Fruit fly (Drosophila melanogaster) whole organism, embryonic: Measurements from ENCODE around the gene Girdin.
A peak's percentile ranks its signal among the peaks of the same experiment; 100 is the strongest.

Experiments
- BEAF-32 ChIP-seq: fragments of 200-800 bp; sonication (Bioruptor generic); optimal IDR thresholded peaks from 3 replicates; lab custom pipeline; 2017; ENCODE audit warnings: missing biosample characterization, missing genetic modification characterization, mild to moderate bottlenecking, moderate library complexity, missing genetic modification reagents
- CG11247 ChIP-seq: fragments of 200-800 bp; sonication (Bioruptor generic); IDR thresholded peaks from 2 replicates; pipeline ENCODE4 v1.3.6; 2022; ENCODE audit warnings: missing biosample characterization, missing genetic modification characterization
- CG13123 ChIP-seq: fragments of 200-800 bp; sonication (Bioruptor generic); optimal IDR thresholded peaks from 2 replicates; lab custom pipeline; 2016; ENCODE audit warnings: missing biosample characterization, missing genetic modification characterization
- CG13287 ChIP-seq: fragments of 200-800 bp; sonication (Bioruptor generic); IDR thresholded peaks from 2 replicates; pipeline ENCODE4 v1.3.6; 2022; ENCODE audit warnings: missing biosample characterization, missing genetic modification characterization; ENCODE audit not compliant: partially characterized antibody
- CG15514 ChIP-seq: fragments of 200-800 bp; sonication (Bioruptor generic); optimal IDR thresholded peaks from 3 replicates; lab custom pipeline; 2017; ENCODE audit warnings: missing biosample characterization, missing genetic modification characterization, mild to moderate bottlenecking, moderate library complexity, missing genetic modification reagents
- CG1603 ChIP-seq: fragments of 200-800 bp; sonication (Bioruptor generic); optimal IDR thresholded peaks from 2 replicates; lab custom pipeline; 2019; ENCODE audit warnings: missing biosample characterization, mild to moderate bottlenecking, missing genetic modification characterization, moderate library complexity
- CG16813 ChIP-seq: fragments of 200-800 bp; sonication (Bioruptor generic); IDR thresholded peaks from 3 replicates; pipeline ENCODE4 v1.3.6; 2022; ENCODE audit warnings: missing biosample characterization, missing genetic modification characterization; ENCODE audit not compliant: partially characterized antibody
- CG1792 ChIP-seq: fragments of 200-800 bp; sonication (Bioruptor generic); optimal IDR thresholded peaks from 2 replicates; lab custom pipeline; 2016; ENCODE audit warnings: missing biosample characterization, missing genetic modification characterization
- CG1832 ChIP-seq: fragments of 200-800 bp; sonication (Bioruptor generic); optimal IDR thresholded peaks from 2 replicates; lab custom pipeline; 2017; ENCODE audit warnings: missing biosample characterization, mild to moderate bottlenecking, missing genetic modification characterization, inconsistent platforms
- CG2129 ChIP-seq: fragments of 200-800 bp; sonication (Bioruptor generic); IDR thresholded peaks from 2 replicates; pipeline ENCODE4 v1.3.6; 2022; ENCODE audit warnings: missing biosample characterization, missing genetic modification characterization; ENCODE audit not compliant: partially characterized antibody
- CG3163 ChIP-seq: fragments of 200-800 bp; sonication (Bioruptor generic); optimal IDR thresholded peaks from 3 replicates; lab custom pipeline; 2016; ENCODE audit warnings: missing biosample characterization, missing genetic modification characterization
- CG4820 ChIP-seq: fragments of 200-800 bp; sonication (Bioruptor generic); optimal IDR thresholded peaks from 3 replicates; lab custom pipeline; 2016; ENCODE audit warnings: missing biosample characterization, missing genetic modification characterization
- Dll ChIP-seq: fragments of 200-800 bp; sonication (Bioruptor generic); IDR thresholded peaks from 4 replicates; pipeline ENCODE4 v1.3.6; 2022; ENCODE audit warnings: missing biosample characterization, missing genetic modification characterization; ENCODE audit not compliant: partially characterized antibody
- Doc3 ChIP-seq: fragments of 200-800 bp; sonication (Bioruptor generic); IDR thresholded peaks from 3 replicates; pipeline ENCODE4 v1.3.6; 2022; ENCODE audit warnings: missing biosample characterization, missing genetic modification characterization; ENCODE audit not compliant: partially characterized antibody
- Dref ChIP-seq: fragments of 200-800 bp; sonication (Bioruptor generic); IDR thresholded peaks from 2 replicates; pipeline ENCODE4 v1.3.6; 2022; ENCODE audit warnings: missing biosample characterization, missing genetic modification characterization
- Hmx ChIP-seq: fragments of 200-800 bp; sonication (Bioruptor generic); optimal IDR thresholded peaks from 2 replicates; lab custom pipeline; 2016; ENCODE audit warnings: missing biosample characterization, missing genetic modification characterization
- MBD-R2 ChIP-seq: fragments of 200-800 bp; sonication (Bioruptor generic); IDR thresholded peaks from 2 replicates; pipeline ENCODE4 v1.3.6; 2022; ENCODE audit warnings: missing biosample characterization, missing genetic modification characterization
- MESR4 ChIP-seq: fragments of 200-800 bp; sonication (Bioruptor generic); optimal IDR thresholded peaks from 2 replicates; lab custom pipeline; 2018; ENCODE audit warnings: missing biosample characterization, mild to moderate bottlenecking, missing genetic modification characterization, moderate library complexity
- Med ChIP-seq: fragments of 200-800 bp; sonication (Bioruptor generic); peaks from one replicate; lab custom pipeline; 2016; ENCODE audit warnings: missing biosample characterization, missing genetic modification characterization, mild to moderate bottlenecking, inconsistent platforms, moderate library complexity
- Meics ChIP-seq: fragments of 200-800 bp; sonication (Bioruptor generic); optimal IDR thresholded peaks from 2 replicates; lab custom pipeline; 2017; ENCODE audit warnings: missing biosample characterization, mild to moderate bottlenecking, missing genetic modification characterization
- Mes4 ChIP-seq: fragments of 200-800 bp; sonication (Bioruptor generic); optimal IDR thresholded peaks from 2 replicates; lab custom pipeline; 2016; ENCODE audit warnings: missing biosample characterization, missing genetic modification characterization
- NC2α ChIP-seq: fragments of 200-800 bp; sonication (Bioruptor generic); optimal IDR thresholded peaks from 2 replicates; lab custom pipeline; 2016; ENCODE audit warnings: missing biosample characterization, missing genetic modification characterization
- Ravus ChIP-seq: fragments of 200-800 bp; sonication (Bioruptor generic); IDR thresholded peaks from 2 replicates; pipeline ENCODE4 v1.3.6; 2022; ENCODE audit warnings: missing biosample characterization, missing genetic modification characterization
- Sry-δ ChIP-seq: fragments of 200-800 bp; sonication (Bioruptor generic); optimal IDR thresholded peaks from 2 replicates; lab custom pipeline; 2016; ENCODE audit warnings: missing biosample characterization, missing genetic modification characterization
- Stat92E ChIP-seq, 3 experiments: fragments of >200 bp in 2 of 3; fragments of 200-800 bp in 1 of 3; sonication (Bioruptor generic) in 1 of 3; optimal IDR thresholded peaks; 2 replicates each; lab custom pipeline; 2017 to 2019; ENCODE audit warnings: missing biosample characterization in 3 of 3, missing genetic modification characterization in 3 of 3, mild to moderate bottlenecking in 1 of 3, moderate library complexity in 1 of 3
- YL-1 ChIP-seq: fragments of 200-800 bp; sonication (Bioruptor generic); optimal IDR thresholded peaks from 3 replicates; lab custom pipeline; 2017; ENCODE audit warnings: missing biosample characterization, mild to moderate bottlenecking, missing genetic modification characterization
- amos ChIP-seq: fragments of 200-800 bp; sonication (Bioruptor generic); IDR thresholded peaks from 2 replicates; pipeline ENCODE4 v1.3.6; 2022; ENCODE audit warnings: missing biosample characterization, missing genetic modification characterization; ENCODE audit not compliant: partially characterized antibody
- ase ChIP-seq: fragments of 200-800 bp; sonication (Bioruptor generic); IDR thresholded peaks from 3 replicates; pipeline ENCODE4 v1.3.6; 2022; ENCODE audit warnings: missing biosample characterization, missing genetic modification characterization
- bbx ChIP-seq: fragments of 200-800 bp; sonication (Bioruptor generic); IDR thresholded peaks from 2 replicates; pipeline ENCODE4 v1.3.6; 2022; ENCODE audit warnings: missing biosample characterization, missing genetic modification characterization; ENCODE audit not compliant: partially characterized antibody
- cas ChIP-seq: fragments of 200-800 bp; sonication (Bioruptor generic); IDR thresholded peaks from 2 replicates; pipeline ENCODE4 v1.3.6; 2022; ENCODE audit warnings: missing biosample characterization, missing genetic modification characterization
- chinmo ChIP-seq: fragments of 200-800 bp; sonication (Bioruptor generic); IDR thresholded peaks from 4 replicates; pipeline ENCODE4 v1.3.6; 2022; ENCODE audit warnings: missing biosample characterization, missing genetic modification characterization; ENCODE audit not compliant: partially characterized antibody
- ftz-f1 ChIP-seq: fragments of 200-800 bp; sonication (Bioruptor generic); optimal IDR thresholded peaks from 2 replicates; lab custom pipeline; 2016; ENCODE audit warnings: missing biosample characterization, missing genetic modification characterization
- hbn ChIP-seq: fragments of 200-800 bp; sonication (Bioruptor generic); IDR thresholded peaks from 2 replicates; pipeline ENCODE4 v1.3.6; 2022; ENCODE audit warnings: missing biosample characterization, missing genetic modification characterization; ENCODE audit not compliant: partially characterized antibody
- mam ChIP-seq: fragments of 200-800 bp; sonication (Bioruptor generic); optimal IDR thresholded peaks from 3 replicates; lab custom pipeline; 2016; ENCODE audit warnings: missing biosample characterization, missing genetic modification characterization
- nerfin-1 ChIP-seq: fragments of 200-800 bp; sonication (Bioruptor generic); optimal IDR thresholded peaks from 3 replicates; lab custom pipeline; 2019; ENCODE audit warnings: missing biosample characterization, mild to moderate bottlenecking, missing genetic modification characterization, moderate library complexity
- oc ChIP-seq: fragments of 200-800 bp; sonication (Bioruptor generic); optimal IDR thresholded peaks from 2 replicates; lab custom pipeline; 2018; ENCODE audit warnings: missing biosample characterization, mild to moderate bottlenecking, missing genetic modification characterization, moderate library complexity
- onecut ChIP-seq: fragments of 200-800 bp; sonication (Bioruptor generic); IDR thresholded peaks from 2 replicates; pipeline ENCODE4 v1.3.6; 2022; ENCODE audit warnings: missing biosample characterization, missing genetic modification characterization
- otp ChIP-seq: fragments of 200-800 bp; sonication (Bioruptor generic); IDR thresholded peaks from 3 replicates; pipeline ENCODE4, ENCODE4 v1.3.6; 2022; ENCODE audit warnings: missing biosample characterization, missing genetic modification characterization
- pzg ChIP-seq: fragments of 200-800 bp; sonication (Bioruptor generic); optimal IDR thresholded peaks from 3 replicates; lab custom pipeline; 2018; ENCODE audit warnings: missing biosample characterization, mild to moderate bottlenecking, missing genetic modification characterization, moderate library complexity
- ranshi ChIP-seq: fragments of 200-800 bp; sonication (Bioruptor generic); IDR thresholded peaks from 2 replicates; pipeline ENCODE4 v1.3.6; 2022; ENCODE audit warnings: missing biosample characterization, missing genetic modification characterization
- row ChIP-seq: fragments of 200-800 bp; sonication (Bioruptor generic); IDR thresholded peaks from 3 replicates; pipeline ENCODE4 v1.3.6; 2022; ENCODE audit warnings: missing biosample characterization, missing genetic modification characterization
- sna ChIP-seq: fragments of 200-800 bp; sonication (Bioruptor generic); IDR thresholded peaks from 2 replicates; pipeline ENCODE4 v1.3.6; 2022; ENCODE audit warnings: missing biosample characterization, missing genetic modification characterization; ENCODE audit not compliant: partially characterized antibody
- stwl ChIP-seq: fragments of 200-800 bp; sonication (Bioruptor generic); optimal IDR thresholded peaks from 3 replicates; lab custom pipeline; 2018; ENCODE audit warnings: missing biosample characterization, mild to moderate bottlenecking, missing genetic modification characterization, moderate library complexity
- tll ChIP-seq, 2 experiments: fragments of 200-800 bp in 1 of 2; fragments of >200 bp in 1 of 2; sonication (Bioruptor generic) in 1 of 2; optimal IDR thresholded peaks; 2 replicates each; lab custom pipeline; 2017 to 2019; ENCODE audit warnings: missing biosample characterization in 2 of 2, missing genetic modification characterization in 2 of 2, mild to moderate bottlenecking in 1 of 2, moderate library complexity in 1 of 2
- trem ChIP-seq: fragments of 200-800 bp; optimal IDR thresholded peaks from 3 replicates; lab custom pipeline; 2019; ENCODE audit warnings: missing biosample characterization, mild to moderate bottlenecking, missing genetic modification characterization, moderate library complexity
- unc-4 ChIP-seq: fragments of 200-800 bp; sonication (Bioruptor generic); IDR thresholded peaks from 2 replicates; pipeline ENCODE4 v1.3.6; 2022; ENCODE audit warnings: missing biosample characterization, missing genetic modification characterization; ENCODE audit not compliant: partially characterized antibody
- yki ChIP-seq: fragments of >200 bp; optimal IDR thresholded peaks from 3 replicates; lab custom pipeline; 2018
- zen ChIP-seq: fragments of 200-800 bp; sonication (Bioruptor generic); optimal IDR thresholded peaks from 3 replicates; lab custom pipeline; 2018; ENCODE audit warnings: missing biosample characterization, mild to moderate bottlenecking, missing genetic modification characterization, moderate library complexity
- zfh1 ChIP-seq: fragments of 200-800 bp; sonication (Bioruptor generic); IDR thresholded peaks from 3 replicates; pipeline ENCODE4 v1.3.6; 2022; ENCODE audit warnings: missing biosample characterization, missing genetic modification characterization

Gene Girdin

DNA sequence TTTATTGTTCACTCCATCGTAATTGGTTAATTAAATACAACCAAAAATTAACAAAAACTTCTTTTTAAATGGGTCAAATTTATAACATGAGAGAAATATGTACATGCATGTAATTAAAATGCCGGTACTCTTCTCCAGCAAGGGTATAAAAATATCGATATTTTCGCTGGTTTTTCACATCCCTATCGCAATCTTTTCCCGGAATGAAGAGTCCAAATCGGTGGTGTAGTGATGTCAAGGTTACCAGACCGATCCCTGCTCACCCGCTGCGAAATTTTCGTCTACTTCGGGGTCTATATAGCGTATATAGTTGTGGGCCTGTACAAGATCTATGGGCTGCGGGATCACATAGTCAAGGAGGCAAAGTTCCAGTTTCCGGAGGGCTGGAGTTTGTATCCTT, 16.8 kb upstream of the Girdin start, which contains the start of gene rasp:
Gene rasp (plus strand): TSS at position 213 of the 400 bp plus-strand sequence.
- TF ChIP-seq Meics (GFP tag; lab: Kevin White, UChicago) (no peak), zen (tag; lab: Kevin White, UChicago) (peak; percentile 10), CG16813 (GFP tag; lab: Robert Waterston, UW) (0 out of 3 replicates have a peak, but pooled peaks have one; percentile 35), ranshi (GFP tag; lab: Robert Waterston, UW) (no peak), CG11247 (GFP tag; lab: Robert Waterston, UW) (no peak), amos (peak; percentile 48), MBD-R2 (GFP tag; lab: Robert Waterston, UW) (peak; percentile 51), bbx (GFP tag; lab: Robert Waterston, UW) (peak; percentile 45; the same call in 1 of the 2 replicates), hbn (GFP tag; lab: Robert Waterston, UW) (peak; percentile 55), cas (GFP tag; lab: Robert Waterston, UW) (no peak), Stat92E (GFP tag; optimal IDR thresholded peaks at IDR 0.05; lab: Kevin White, UChicago) (peak in 1 of 3 experiments; percentile 8), BEAF-32 (GFP tag; lab: Kevin White, UChicago) (peak; percentile 63), Mes4 (GFP tag; lab: Kevin White, UChicago) (no peak), CG1792 (GFP tag; lab: Kevin White, UChicago) (no peak), tll (GFP tag; optimal IDR thresholded peaks at IDR 0.05; lab: Kevin White, UChicago) (no peak), CG13287 (GFP tag; lab: Robert Waterston, UW) (peak; percentile 49), mam (GFP tag; lab: Kevin White, UChicago) (no peak), NC2α (GFP tag; lab: Kevin White, UChicago) (no peak), Hmx (GFP tag; lab: Kevin White, UChicago) (no peak), nerfin-1 (tag; lab: Kevin White, UChicago) (peak; percentile 34), ase (GFP tag; lab: Robert Waterston, UW) (no peak), otp (GFP tag; lab: Robert Waterston, UW) (no peak), MESR4 (GFP tag; lab: Kevin White, UChicago) (peak; percentile 48), Dll (peak; percentile 65; the same call in 3 of the 4 replicates), YL-1 (GFP tag; lab: Kevin White, UChicago) (peak; percentile 34), ftz-f1 (peak; percentile 41), pzg (GFP tag; lab: Kevin White, UChicago) (peak; percentile 27), Dref (GFP tag; lab: Robert Waterston, UW) (peak; percentile 56), Ravus (no peak), stwl (peak; percentile 33), row (GFP tag; lab: Robert Waterston, UW) (0 out of 3 replicates have a peak, but pooled peaks have one; percentile 16), oc (tag; lab: Kevin White, UChicago) (no peak), zfh1 (GFP tag; lab: Robert Waterston, UW) (no peak), sna (0 out of 2 replicates have a peak, but pooled peaks have one; percentile 29), CG1603 (tag; lab: Kevin White, UChicago) (peak; percentile 21), CG13123 (GFP tag; lab: Kevin White, UChicago) (no peak), Doc3 (GFP tag; lab: Robert Waterston, UW) (0 out of 3 replicates have a peak, but pooled peaks have one; percentile 38), Med (peak; percentile 44), unc-4 (GFP tag; lab: Robert Waterston, UW) (peak; percentile 45), CG4820 (GFP tag; lab: Kevin White, UChicago) (no peak), yki (no peak), Sry-δ (peak; percentile 79), CG1832 (GFP tag; lab: Kevin White, UChicago) (no peak), chinmo (GFP tag; lab: Robert Waterston, UW) (no peak), CG15514 (peak; percentile 42), CG2129 (GFP tag; lab: Robert Waterston, UW) (peak; percentile 47), CG3163 (GFP tag; lab: Kevin White, UChicago) (no peak), onecut (GFP tag; lab: Robert Waterston, UW) (no peak), trem (tag; lab: Kevin White, UChicago) (peak; percentile 11)
